Worm (Caenorhabditis elegans): ENCODE measurements around the gene lido-13.

- TF ChIP-seq R02D3.7 (tag; optimal IDR thresholded peaks at IDR 0.05) (no peak), jun-1 (tag; optimal IDR thresholded peaks at IDR 0.05) (no peak), zag-1 (tag; optimal IDR thresholded peaks at IDR 0.05) (no peak), pha-4 (tag; optimal IDR thresholded peaks at IDR 0.05) (no peak), ama-1 (optimal IDR thresholded peaks at IDR 0.05) (no peak)
These were observed 15.6 kb downstream of the lido-13 start, which contains the start of the genes B0454.26 and B0454.5 for ce11 chrII:3038453-3038909.

Data from whole organism, L3 larva.